Fruit fly (Drosophila melanogaster): ENCODE measurements around the gene hoip.

The hoip gene

dm6 chr2L:9711107-9711585, 11.6 kb downstream of the hoip start, which contains the start of gene CG4364 (continued):
- TF ChIP-seq Elba2 (GFP tag; optimal IDR thresholded peaks at IDR 0.05) (no peak), Dp (GFP tag; optimal IDR thresholded peaks at IDR 0.05) (peak; percentile 65), NfI (GFP tag; optimal IDR thresholded peaks at IDR 0.05) (no peak), NFAT (GFP tag; IDR thresholded peaks at IDR 0.05) (no peak), Hr3 (GFP tag; optimal IDR thresholded peaks at IDR 0.05) (no peak), ac (GFP tag; optimal IDR thresholded peaks at IDR 0.05) (no peak), CG18619 (GFP tag; optimal IDR thresholded peaks at IDR 0.05) (no peak), ewg (GFP tag; optimal IDR thresholded peaks at IDR 0.05) (no peak), CG4328 (GFP tag; optimal IDR thresholded peaks at IDR 0.05) (no peak), CG11093 (GFP tag; IDR thresholded peaks at IDR 0.05) (no peak), klu (GFP tag; IDR thresholded peaks at IDR 0.05) (no peak), ftz-f1 (GFP tag; optimal IDR thresholded peaks at IDR 0.05) (peak; percentile 46), gt (GFP tag; IDR thresholded peaks at IDR 0.05) (no peak), Taf1 (GFP tag; IDR thresholded peaks at IDR 0.05) (no peak), bab2 (GFP tag; optimal IDR thresholded peaks at IDR 0.05) (no peak), corto (GFP tag; optimal IDR thresholded peaks at IDR 0.05) (no peak), CG16813 (GFP tag; IDR thresholded peaks at IDR 0.05; ENCODE audit: partially characterized antibody) (peak; percentile 56; the same call in 1 of the 3 replicates), CG2199 (GFP tag; IDR thresholded peaks at IDR 0.05) (no peak), Tbp (GFP tag; optimal IDR thresholded peaks at IDR 0.05) (no peak), CG10209 (GFP tag; optimal IDR thresholded peaks at IDR 0.05) (no peak), gfzf (GFP tag; optimal IDR thresholded peaks at IDR 0.05) (peak; percentile 98), CG12769 (tag; optimal IDR thresholded peaks at IDR 0.05) (no peak), disco-r (GFP tag; optimal IDR thresholded peaks at IDR 0.05) (no peak), insv (GFP tag; optimal IDR thresholded peaks at IDR 0.05) (no peak), CG11456 (GFP tag; IDR thresholded peaks at IDR 0.05) (no peak), CG14050 (GFP tag; IDR thresholded peaks at IDR 0.05) (no peak), CG14965 (GFP tag; optimal IDR thresholded peaks at IDR 0.05; ENCODE audit: borderline replicate concordance) (no peak), CG16779 (GFP tag; IDR thresholded peaks at IDR 0.05) (no peak), scrt (GFP tag; optimal IDR thresholded peaks at IDR 0.05) (no peak), Lim3 (GFP tag; IDR thresholded peaks at IDR 0.05) (no peak), CG8290 (GFP tag; optimal IDR thresholded peaks at IDR 0.05) (peak; percentile 86), CG8290 (tag; optimal IDR thresholded peaks at IDR 0.05) (peak; percentile 65 to 71), lola (GFP tag; optimal IDR thresholded peaks at IDR 0.05) (no peak), CG13296 (GFP tag; optimal IDR thresholded peaks at IDR 0.05) (no peak), hth (optimal IDR thresholded peaks at IDR 0.05) (no peak), CG33557 (GFP tag; optimal IDR thresholded peaks at IDR 0.05) (no peak), fd3F (GFP tag; optimal IDR thresholded peaks at IDR 0.05) (no peak), CG7556 (GFP tag; optimal IDR thresholded peaks at IDR 0.05) (no peak), crol (GFP tag; IDR thresholded peaks at IDR 0.05) (no peak), CG2678 (tag; optimal IDR thresholded peaks at IDR 0.05) (no peak), fd64A (GFP tag; optimal IDR thresholded peaks at IDR 0.05) (no peak), Mrtf (GFP tag; IDR thresholded peaks at IDR 0.05) (no peak), CG18764 (GFP tag; optimal IDR thresholded peaks at IDR 0.05) (no peak), dan (GFP tag; IDR thresholded peaks at IDR 0.05) (no peak), Atf6 (GFP tag; IDR thresholded peaks at IDR 0.05) (no peak), CG17361 (GFP tag; IDR thresholded peaks at IDR 0.05) (peak; percentile 27; the same call in 1 of the 3 replicates), sc (optimal IDR thresholded peaks at IDR 0.05) (no peak), sc (GFP tag; optimal IDR thresholded peaks at IDR 0.05) (no peak), zen (tag; optimal IDR thresholded peaks at IDR 0.05) (no peak), shn (GFP tag; optimal IDR thresholded peaks at IDR 0.05) (no peak), Hey (tag; optimal IDR thresholded peaks at IDR 0.05) (no peak), B-H1 (GFP tag; IDR thresholded peaks at IDR 0.05) (no peak), Rfx (GFP tag; IDR thresholded peaks at IDR 0.05) (no peak)

Measured in whole organism, embryonic.